Worm (Caenorhabditis elegans) whole organism, young adult: Measurements from ENCODE around the gene R05G9R.1.

Experiments
- B0019.2 ChIP-seq: fragments of 200-800 bp; sonication (Bioruptor generic); conservative IDR thresholded peaks from 2 replicates; pipeline ENCODE4 v1.3.6; 2022; ENCODE audit warnings: missing genetic modification reagents, missing genetic modification characterization, missing compliant biosample characterization
- B0261.1 ChIP-seq: sonication (generic microtip); optimal IDR thresholded peaks from 2 replicates; lab custom pipeline; 2016; ENCODE audit warnings: mild to moderate bottlenecking, missing genetic modification characterization, moderate library complexity, missing compliant biosample characterization
- F33H1.4 ChIP-seq: fragments of 200-800 bp; sonication (Bioruptor generic); IDR thresholded peaks from 2 replicates; pipeline ENCODE4 v1.3.6; 2022; ENCODE audit warnings: missing genetic modification reagents, missing genetic modification characterization, missing compliant biosample characterization
- F49E8.2 ChIP-seq: sonication (generic microtip); optimal IDR thresholded peaks from 3 replicates; lab custom pipeline; 2017; ENCODE audit warnings: missing genetic modification characterization, mild to moderate bottlenecking, missing compliant biosample characterization, antibody characterized with exemption, moderate library complexity; ENCODE audit not compliant: insufficient read depth
- T07F8.4 ChIP-seq: sonication (generic microtip); optimal IDR thresholded peaks from 2 replicates; lab custom pipeline; 2016; ENCODE audit warnings: mild to moderate bottlenecking, missing genetic modification characterization, moderate library complexity, missing compliant biosample characterization
- Y53G8AR.9 ChIP-seq: fragments of 200-800 bp; sonication (Bioruptor generic); conservative IDR thresholded peaks from 2 replicates; pipeline ENCODE4 v1.3.6; 2022; ENCODE audit warnings: missing genetic modification reagents, missing genetic modification characterization, missing compliant biosample characterization
- Y67H2A.10 ChIP-seq: fragments of 200-800 bp; sonication (Bioruptor generic); conservative IDR thresholded peaks from 2 replicates; pipeline ENCODE4 v1.3.6; 2022; ENCODE audit warnings: missing genetic modification reagents, missing genetic modification characterization, missing compliant biosample characterization
- Y95B8A.8 ChIP-seq: fragments of 200-800 bp; sonication (Bioruptor generic); IDR thresholded peaks from 2 replicates; pipeline ENCODE4 v1.3.6; 2022; ENCODE audit warnings: missing genetic modification reagents, missing genetic modification characterization, missing compliant biosample characterization
- ZK185.1 ChIP-seq: sonication (generic microtip); optimal IDR thresholded peaks from 2 replicates; lab custom pipeline; 2016; ENCODE audit warnings: mild to moderate bottlenecking, missing genetic modification characterization, missing compliant biosample characterization; ENCODE audit not compliant: poor library complexity, severe bottlenecking
- aptf-3 ChIP-seq: fragments of 200-800 bp; sonication (Bioruptor generic); IDR thresholded peaks from 2 replicates; pipeline ENCODE4 v1.3.6; 2022; ENCODE audit warnings: missing genetic modification characterization, missing compliant biosample characterization
- ccch-3 ChIP-seq: fragments of 200-800 bp; sonication (Bioruptor generic); optimal IDR thresholded peaks from 2 replicates; lab custom pipeline; 2018; ENCODE audit warnings: mild to moderate bottlenecking, missing genetic modification characterization, missing compliant biosample characterization
- cebp-1 ChIP-seq, 2 experiments: fragments of 200-800 bp in 1 of 2; sonication (Bioruptor generic) in 1 of 2; sonication (generic microtip) in 1 of 2; IDR thresholded peaks in 1 of 2; optimal IDR thresholded peaks in 1 of 2; 2 replicates each; pipeline versions ENCODE4 v1.3.6 to Lab custom; 2017 to 2022; ENCODE audit warnings: missing compliant biosample characterization in 2 of 2, missing genetic modification characterization in 2 of 2, mild to moderate bottlenecking in 1 of 2, missing genetic modification reagents in 1 of 2, moderate library complexity in 1 of 2
- ceh-100 ChIP-seq: fragments of 200-800 bp; sonication (Bioruptor generic); IDR thresholded peaks from 2 replicates; pipeline ENCODE4 v1.3.6; 2022; ENCODE audit warnings: missing genetic modification reagents, missing genetic modification characterization, missing compliant biosample characterization
- ceh-79 ChIP-seq: sonication (generic microtip); optimal IDR thresholded peaks from 2 replicates; lab custom pipeline; 2017; ENCODE audit warnings: mild to moderate bottlenecking, missing genetic modification characterization, missing compliant biosample characterization
- dox-1 ChIP-seq: fragments of 200-800 bp; sonication (Bioruptor generic); IDR thresholded peaks from 2 replicates; pipeline ENCODE4 v1.3.6; 2022; ENCODE audit warnings: missing genetic modification reagents, missing genetic modification characterization, missing compliant biosample characterization
- dpff-1 ChIP-seq: sonication (generic microtip); optimal IDR thresholded peaks from 2 replicates; lab custom pipeline; 2017; ENCODE audit warnings: mild to moderate bottlenecking, missing genetic modification characterization, missing compliant biosample characterization
- efl-1 ChIP-seq: fragments of 150-350 bp; optimal IDR thresholded peaks from 2 replicates; lab custom pipeline; 2014; ENCODE audit warnings: missing biosample characterization, missing genetic modification reagents, missing genetic modification characterization
- fkh-3 ChIP-seq: sonication (generic microtip); optimal IDR thresholded peaks from 2 replicates; lab custom pipeline; 2016; ENCODE audit warnings: mild to moderate bottlenecking, missing genetic modification characterization, missing compliant biosample characterization
- hlh-12 ChIP-seq: sonication (generic microtip); optimal IDR thresholded peaks from 2 replicates; lab custom pipeline; 2016; ENCODE audit warnings: missing genetic modification characterization, missing compliant biosample characterization
- hmg-1.2 ChIP-seq: fragments of 200-800 bp; sonication (Bioruptor generic); IDR thresholded peaks from 2 replicates; pipeline ENCODE4 v1.3.6; 2022; ENCODE audit warnings: missing genetic modification reagents, missing genetic modification characterization, missing compliant biosample characterization
- hsf-1 ChIP-seq: fragments of 200-800 bp; sonication (Bioruptor generic); IDR thresholded peaks from 2 replicates; pipeline ENCODE4 v1.3.6; 2022; ENCODE audit warnings: missing genetic modification reagents, missing genetic modification characterization, missing compliant biosample characterization
- let-526 ChIP-seq: fragments of 200-800 bp; sonication (Bioruptor generic); IDR thresholded peaks from 2 replicates; pipeline ENCODE4 v1.3.6; 2022; ENCODE audit warnings: missing genetic modification reagents, missing genetic modification characterization, missing compliant biosample characterization
- madf-10 ChIP-seq: sonication (generic microtip); optimal IDR thresholded peaks from 2 replicates; lab custom pipeline; 2016; ENCODE audit warnings: mild to moderate bottlenecking, missing genetic modification characterization, missing compliant biosample characterization
- madf-3 ChIP-seq: fragments of 200-800 bp; sonication (Bioruptor generic); IDR thresholded peaks from 2 replicates; pipeline ENCODE4 v1.3.6; 2022; ENCODE audit warnings: missing genetic modification reagents, missing genetic modification characterization, missing compliant biosample characterization
- madf-6 ChIP-seq: fragments of 200-800 bp; sonication (Bioruptor generic); IDR thresholded peaks from 2 replicates; pipeline ENCODE4 v1.3.6; 2022; ENCODE audit warnings: missing genetic modification reagents, missing genetic modification characterization, missing compliant biosample characterization
- madf-8 ChIP-seq: fragments of 200-800 bp; sonication (Bioruptor generic); conservative IDR thresholded peaks from 2 replicates; pipeline ENCODE4 v1.3.6; 2022; ENCODE audit warnings: missing genetic modification reagents, missing genetic modification characterization, missing compliant biosample characterization
- nfya-2 ChIP-seq: fragments of 200-800 bp; sonication (Bioruptor generic); IDR thresholded peaks from 2 replicates; pipeline ENCODE4 v1.3.6; 2022; ENCODE audit warnings: missing genetic modification reagents, missing genetic modification characterization, missing compliant biosample characterization
- nfyb-1 ChIP-seq: fragments of 200-800 bp; sonication (Bioruptor generic); IDR thresholded peaks from 2 replicates; pipeline ENCODE4 v1.3.6; 2022; ENCODE audit warnings: missing genetic modification reagents, missing genetic modification characterization, missing compliant biosample characterization
- pha-4 ChIP-seq: fragments of 150-350 bp; sonication (generic microtip); optimal IDR thresholded peaks from 2 replicates; lab custom pipeline; 2014; ENCODE audit warnings: missing biosample characterization, missing genetic modification reagents, missing genetic modification characterization
- rec-8 ChIP-seq, 2 experiments: sonication (generic microtip); optimal IDR thresholded peaks; 2 replicates each; lab custom pipeline; 2016; ENCODE audit warnings: mild to moderate bottlenecking in 2 of 2, missing genetic modification characterization in 2 of 2, missing genetic modification reagents in 2 of 2, missing genotype in 2 of 2, missing biosample characterization in 1 of 2, missing compliant biosample characterization in 1 of 2, moderate library complexity in 1 of 2
- repo-1 ChIP-seq: sonication (generic microtip); optimal IDR thresholded peaks from 2 replicates; lab custom pipeline; 2017; ENCODE audit warnings: mild to moderate bottlenecking, missing genetic modification characterization, missing compliant biosample characterization
- sdz-38 ChIP-seq: sonication (generic microtip); optimal IDR thresholded peaks from 2 replicates; lab custom pipeline; 2016; ENCODE audit warnings: missing genotype, missing genetic modification characterization, missing compliant biosample characterization
- snpc-4 ChIP-seq, 5 experiments: fragments of 150-350 bp in 1 of 5; sonication (generic microtip) in 4 of 5; optimal IDR thresholded peaks; 2 replicates each; lab custom pipeline; 2014 to 2018; ENCODE audit warnings: missing genetic modification characterization in 5 of 5, missing biosample characterization in 3 of 5, antibody characterized with exemption in 2 of 5, mild to moderate bottlenecking in 2 of 5, missing compliant biosample characterization in 2 of 5, missing genotype in 2 of 5, moderate library complexity in 2 of 5, missing genetic modification reagents in 1 of 5
- sptf-2 ChIP-seq: fragments of 200-800 bp; sonication (Bioruptor generic); optimal IDR thresholded peaks from 2 replicates; lab custom pipeline; 2018; ENCODE audit warnings: mild to moderate bottlenecking, missing genetic modification characterization, missing compliant biosample characterization
- ztf-18 ChIP-seq: sonication (generic microtip); optimal IDR thresholded peaks from 2 replicates; lab custom pipeline; 2016; ENCODE audit warnings: missing genotype, mild to moderate bottlenecking, missing genetic modification characterization, missing compliant biosample characterization
- ztf-26 ChIP-seq: sonication (generic microtip); optimal IDR thresholded peaks from 2 replicates; lab custom pipeline; 2017; ENCODE audit warnings: missing genetic modification characterization, missing compliant biosample characterization

The R05G9R.1 gene

DNA sequence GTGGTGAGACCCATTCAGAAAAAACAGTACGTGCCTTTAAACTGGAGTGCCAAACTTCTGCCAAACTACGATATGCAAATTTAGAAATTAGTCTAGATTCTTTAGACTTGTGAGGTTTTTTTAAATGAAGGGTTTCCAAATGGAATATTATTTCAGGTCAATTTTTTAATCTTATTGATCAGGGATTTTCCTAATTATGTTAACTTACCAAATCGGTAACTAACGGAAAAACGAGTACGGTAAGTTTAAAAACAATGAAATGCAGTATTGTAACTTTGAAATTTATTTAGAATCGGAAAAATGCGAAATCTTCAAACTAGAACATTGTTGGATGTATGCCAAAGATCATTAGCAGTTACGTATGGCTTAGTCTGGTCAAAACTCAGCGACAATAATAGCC, 2.5 kb upstream of the R05G9R.1 start, which contains the start of gene C56E6.7:
Gene C56E6.7, plus strand, starts transcription at position 301 of the 400 bp plus-strand sequence.
- TF ChIP-seq cebp-1 (GFP tag; IDR thresholded peaks at IDR 0.05; lab: Robert Waterston, UW) (no peak), cebp-1 (tag; optimal IDR thresholded peaks at IDR 0.05; lab: Kevin White, UChicago) (no peak), ceh-79 (no peak), let-526 (no peak), repo-1 (no peak), rec-8 (tag; optimal IDR thresholded peaks at IDR 0.05; lab: Kevin White, UChicago) (no peak), B0019.2 (GFP tag; lab: Robert Waterston, UW) (no peak), B0261.1 (tag; lab: Kevin White, UChicago) (no peak), madf-10 (no peak), ztf-18 (tag; lab: Kevin White, UChicago) (no peak), pha-4 (tag; lab: Kevin White, UChicago) (no peak), dox-1 (GFP tag; lab: Robert Waterston, UW) (no peak), Y67H2A.10 (no peak)

DNA sequence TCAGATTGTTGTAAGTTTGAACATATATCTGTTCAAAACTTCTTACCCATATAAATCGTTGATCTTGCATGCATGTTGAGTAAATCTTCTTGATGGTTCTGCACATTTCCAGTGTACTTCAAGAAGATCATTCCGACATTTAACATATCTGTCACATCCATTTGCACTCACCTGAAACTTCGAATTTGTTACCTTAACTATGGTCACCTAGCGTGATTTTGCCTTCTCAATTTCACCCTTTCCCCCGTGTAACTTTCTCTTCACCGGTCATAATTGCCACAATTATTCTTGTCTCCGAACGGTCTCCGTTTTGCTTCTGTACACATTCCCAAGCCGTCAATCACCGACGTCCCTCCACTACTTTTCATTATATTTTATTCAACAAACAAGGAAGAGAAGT, 454 bp downstream of the R05G9R.1 start:
- no peak for TF ChIP-seq nfya-2 (GFP tag; lab: Robert Waterston, UW)

ce11 chrII:6502826-6503225, 11.0 kb downstream of the R05G9R.1 start, which contains the start of gene R05G9.1:
R05G9.1 (plus strand) TSS chrII:6503168.
- no peak for TF ChIP-seq nfyb-1
- TF ChIP-seq hmg-1.2 (GFP tag; lab: Robert Waterston, UW): peak; percentile 66; the same call in 1 of the 2 replicates

DNA sequence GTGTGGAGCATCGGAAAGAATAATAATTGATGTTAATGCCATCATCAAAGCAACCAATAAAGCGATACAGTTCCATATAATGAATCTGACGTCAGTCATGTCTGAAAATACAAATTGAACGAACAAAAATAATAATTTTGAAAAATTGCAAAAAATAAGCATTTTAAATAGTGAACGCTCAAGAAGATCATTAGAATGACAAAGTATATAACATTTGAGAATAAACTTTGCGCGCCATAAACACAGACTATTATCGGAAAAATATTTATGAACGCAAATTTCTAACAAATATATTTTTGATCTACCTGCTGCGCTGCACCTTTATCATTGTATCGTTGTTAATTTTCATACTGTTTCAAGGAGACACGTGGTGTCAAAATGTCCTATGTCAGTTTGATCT, 12.4 kb downstream of the R05G9R.1 start, which contains the start of gene R05G9.3:
Gene R05G9.3, minus strand, starts transcription at position 101 of the 400 bp plus-strand sequence.
- TF ChIP-seq madf-3 (GFP tag; lab: Robert Waterston, UW): no peak
- peak; percentile 86 for TF ChIP-seq madf-6 (GFP tag; lab: Robert Waterston, UW)
- peak; percentile 47 for TF ChIP-seq madf-8
- 0 out of 2 replicates have a peak, but pooled peaks have one; percentile 20 for TF ChIP-seq F33H1.4 (GFP tag; lab: Robert Waterston, UW)
- TF ChIP-seq ztf-26 (tag; lab: Kevin White, UChicago): no peak
- peak; percentile 27; the same call in 1 of the 2 replicates for TF ChIP-seq hmg-1.2 (GFP tag; lab: Robert Waterston, UW)
- peak; percentile 50 for TF ChIP-seq efl-1
- no peak for TF ChIP-seq sptf-2 (GFP tag; lab: Kevin White, UChicago)
- TF ChIP-seq fkh-3 (tag; lab: Kevin White, UChicago): no peak
- TF ChIP-seq Y53G8AR.9 (GFP tag; lab: Robert Waterston, UW): no peak
- TF ChIP-seq pha-4 (tag; lab: Kevin White, UChicago): no peak
- TF ChIP-seq hsf-1 (GFP tag; lab: Robert Waterston, UW): no peak

DNA sequence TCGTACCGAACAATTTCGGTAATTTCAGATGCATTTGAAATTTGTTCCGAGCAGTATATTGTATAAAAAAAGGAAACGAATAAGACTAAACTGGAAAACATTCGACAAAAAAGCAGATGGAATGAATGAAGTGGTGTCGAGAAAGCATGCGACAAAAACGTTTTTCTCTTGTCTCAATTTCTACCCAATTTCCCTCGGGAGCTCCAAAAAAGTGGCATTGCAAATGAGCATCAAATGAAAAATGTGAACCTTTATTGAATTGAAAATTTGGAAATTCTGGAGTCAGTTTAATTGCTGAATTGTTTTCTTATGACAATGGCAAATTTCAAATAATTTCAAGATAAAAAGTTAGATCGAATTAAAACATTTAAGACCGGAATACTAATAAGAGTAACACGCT, 13.7 kb downstream of the R05G9R.1 start, which contains the start of gene R05G9.5:
Gene R05G9.5, minus strand, starts transcription at position 101 of the 400 bp plus-strand sequence.
- TF ChIP-seq Y95B8A.8 (GFP tag; lab: Robert Waterston, UW) (no peak), hlh-12 (tag; lab: Kevin White, UChicago) (no peak), F49E8.2 (tag; lab: Kevin White, UChicago) (no peak), dpff-1 (no peak), ZK185.1 (tag; lab: Kevin White, UChicago) (no peak), ceh-100 (GFP tag; lab: Robert Waterston, UW) (no peak), snpc-4 (GFP tag; optimal IDR thresholded peaks at IDR 0.05; lab: Kevin White, UChicago) (no peak), snpc-4 (tag; optimal IDR thresholded peaks at IDR 0.05; lab: Kevin White, UChicago) (no peak), sdz-38 (tag; lab: Kevin White, UChicago) (no peak), T07F8.4 (no peak), aptf-3 (GFP tag; lab: Robert Waterston, UW) (no peak), cebp-1 (GFP tag; IDR thresholded peaks at IDR 0.05; lab: Robert Waterston, UW) (no peak), cebp-1 (tag; optimal IDR thresholded peaks at IDR 0.05; lab: Kevin White, UChicago) (no peak), ccch-3 (GFP tag; lab: Kevin White, UChicago) (no peak)
